Worm (Caenorhabditis elegans): ENCODE data around the gene T20G5.12.

DNA sequence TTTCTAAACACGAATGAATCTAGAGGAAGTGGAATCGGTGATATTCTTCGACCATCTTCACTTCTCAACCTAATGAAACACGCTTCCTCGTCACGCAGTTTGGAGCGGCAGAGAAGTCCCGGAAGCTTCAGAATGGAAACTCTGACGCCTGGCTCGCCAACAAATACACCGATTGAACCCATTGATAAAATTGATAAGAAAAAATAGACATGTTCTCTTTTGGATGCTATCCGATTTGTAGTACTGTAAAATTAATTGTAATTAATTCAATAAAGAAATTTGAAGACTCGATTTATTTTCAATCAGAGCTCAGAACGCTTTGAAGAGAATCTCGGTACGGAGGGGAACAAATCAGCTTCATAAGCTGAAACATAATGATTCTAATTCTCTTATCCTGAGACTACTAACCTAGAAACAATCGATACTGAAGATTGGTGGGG lies 13.2 kb downstream of the T20G5.12 start:
- no peak for TF ChIP-seq hlh-15 (tag; optimal IDR thresholded peaks at IDR 0.05)
- TF ChIP-seq C38D4.7 (GFP tag; optimal IDR thresholded peaks at IDR 0.05): no peak
- no peak for TF ChIP-seq ceh-2 (tag; optimal IDR thresholded peaks at IDR 0.05)
- TF ChIP-seq pqm-1 (tag; optimal IDR thresholded peaks at IDR 0.05): no peak
- TF ChIP-seq ceh-30 (tag; optimal IDR thresholded peaks at IDR 0.05): no peak

Data from whole organism, late embryonic.